Fruit fly (Drosophila melanogaster) whole organism, embryonic: ENCODE measurements around the gene Dlip1.

ENCODE experiments used
- Adf1 ChIP-seq: fragments of 200-800 bp; sonication (Bioruptor generic); IDR thresholded peaks from 2 replicates; pipeline ENCODE4 v1.3.6; 2022; ENCODE audit warnings: missing biosample characterization, missing genetic modification characterization
- Aef1 ChIP-seq: fragments of 200-800 bp; sonication (Bioruptor generic); IDR thresholded peaks from 3 replicates; pipeline ENCODE4 v1.3.6; 2022; ENCODE audit warnings: missing biosample characterization, missing genetic modification characterization
- BtbVII ChIP-seq: fragments of 200-800 bp; sonication (Bioruptor generic); optimal IDR thresholded peaks from 3 replicates; lab custom pipeline; 2017; ENCODE audit warnings: missing biosample characterization, mild to moderate bottlenecking, missing genetic modification characterization
- CG1024 ChIP-seq: fragments of 200-800 bp; sonication (Bioruptor generic); IDR thresholded peaks from 2 replicates; pipeline ENCODE4 v1.3.6; 2022; ENCODE audit warnings: missing biosample characterization, missing genetic modification characterization
- CG10267 ChIP-seq: fragments of 200-800 bp; sonication (Bioruptor generic); optimal IDR thresholded peaks from 2 replicates; lab custom pipeline; 2018; ENCODE audit warnings: missing biosample characterization, mild to moderate bottlenecking, missing genetic modification characterization, moderate library complexity
- CG12155 ChIP-seq: fragments of 200-800 bp; sonication (Bioruptor generic); optimal IDR thresholded peaks from 3 replicates; lab custom pipeline; 2016; ENCODE audit warnings: missing biosample characterization, missing genetic modification characterization
- CG12391 ChIP-seq: fragments of 200-800 bp; sonication (Bioruptor generic); optimal IDR thresholded peaks from 3 replicates; lab custom pipeline; 2018; ENCODE audit warnings: missing biosample characterization, mild to moderate bottlenecking, missing genetic modification characterization, moderate library complexity
- CG13624 ChIP-seq: fragments of 200-800 bp; sonication (Bioruptor generic); optimal IDR thresholded peaks from 2 replicates; lab custom pipeline; 2016; ENCODE audit warnings: missing biosample characterization, missing genetic modification characterization
- CG13775 ChIP-seq: fragments of 200-800 bp; sonication (Bioruptor generic); optimal IDR thresholded peaks from 3 replicates; lab custom pipeline; 2017; ENCODE audit warnings: missing biosample characterization, mild to moderate bottlenecking, missing genetic modification characterization
- CG14860 ChIP-seq: fragments of 200-800 bp; sonication (Bioruptor generic); IDR thresholded peaks from 3 replicates; pipeline ENCODE4 v1.3.6; 2022; ENCODE audit warnings: missing biosample characterization, missing genetic modification characterization; ENCODE audit not compliant: partially characterized antibody
- CG14965 ChIP-seq: fragments of 200-800 bp; sonication (Bioruptor generic); optimal IDR thresholded peaks from 2 replicates; lab custom pipeline; 2016; ENCODE audit warnings: missing biosample characterization, missing genetic modification characterization, borderline replicate concordance
- CG1602 ChIP-seq: fragments of 200-800 bp; sonication (Bioruptor generic); optimal IDR thresholded peaks from 3 replicates; lab custom pipeline; 2016; ENCODE audit warnings: missing biosample characterization, missing genetic modification characterization
- CG18262 ChIP-seq: fragments of 200-800 bp; optimal IDR thresholded peaks from 3 replicates; lab custom pipeline; 2019; ENCODE audit warnings: missing biosample characterization, mild to moderate bottlenecking, missing genetic modification characterization, moderate library complexity
- CG18476 ChIP-seq: fragments of 200-800 bp; sonication (Bioruptor generic); optimal IDR thresholded peaks from 2 replicates; lab custom pipeline; 2016; ENCODE audit warnings: missing biosample characterization, mild to moderate bottlenecking, missing genetic modification characterization
- CG2889 ChIP-seq: fragments of 200-800 bp; sonication (Bioruptor generic); IDR thresholded peaks from 3 replicates; pipeline ENCODE4 v1.3.6; 2022; ENCODE audit warnings: missing biosample characterization, missing genetic modification characterization
- CG30403 ChIP-seq: fragments of 200-800 bp; sonication (Bioruptor generic); optimal IDR thresholded peaks from 3 replicates; lab custom pipeline; 2016; ENCODE audit warnings: missing biosample characterization, missing genetic modification characterization
- CG30431 ChIP-seq: fragments of 200-800 bp; sonication (Bioruptor generic); optimal IDR thresholded peaks from 2 replicates; lab custom pipeline; 2017; ENCODE audit warnings: missing biosample characterization, missing genetic modification characterization
- CG31388 ChIP-seq: fragments of 200-800 bp; sonication (Bioruptor generic); optimal IDR thresholded peaks from 2 replicates; lab custom pipeline; 2016; ENCODE audit warnings: missing biosample characterization, missing genetic modification characterization
- CG33213 ChIP-seq: fragments of 200-800 bp; sonication (Bioruptor generic); optimal IDR thresholded peaks from 3 replicates; lab custom pipeline; 2016; ENCODE audit warnings: missing biosample characterization, missing genetic modification characterization
- CG33557 ChIP-seq: fragments of 200-800 bp; sonication (Bioruptor generic); optimal IDR thresholded peaks from 2 replicates; lab custom pipeline; 2019; ENCODE audit warnings: missing biosample characterization, mild to moderate bottlenecking, missing genetic modification characterization, moderate library complexity
- CG3726 ChIP-seq: fragments of 200-800 bp; sonication (Bioruptor generic); IDR thresholded peaks from 3 replicates; pipeline ENCODE4, ENCODE4 v1.3.6; 2022; ENCODE audit warnings: missing biosample characterization, missing genetic modification characterization
- CG3847 ChIP-seq: fragments of 200-800 bp; sonication (Bioruptor generic); IDR thresholded peaks from 2 replicates; pipeline ENCODE4 v1.3.6; 2022; ENCODE audit warnings: missing biosample characterization, missing genetic modification characterization
- CG6254 ChIP-seq: fragments of 200-800 bp; sonication (Bioruptor generic); optimal IDR thresholded peaks from 3 replicates; lab custom pipeline; 2017; ENCODE audit warnings: mild to moderate bottlenecking, missing biosample characterization, missing genetic modification reagents, missing genetic modification characterization
- CG7372 ChIP-seq: fragments of 200-800 bp; sonication (Bioruptor generic); IDR thresholded peaks from 2 replicates; pipeline ENCODE4 v1.3.6; 2022; ENCODE audit warnings: missing biosample characterization, missing genetic modification characterization
- CG7786 ChIP-seq: fragments of 200-800 bp; sonication (Bioruptor generic); optimal IDR thresholded peaks from 2 replicates; lab custom pipeline; 2016; ENCODE audit warnings: missing biosample characterization, missing genetic modification characterization
- Dad ChIP-seq: fragments of 200-800 bp; sonication (Bioruptor generic); optimal IDR thresholded peaks from 3 replicates; lab custom pipeline; 2016; ENCODE audit warnings: missing biosample characterization, missing genetic modification characterization
- Dbx ChIP-seq: fragments of 200-800 bp; sonication (Bioruptor generic); IDR thresholded peaks from 3 replicates; pipeline ENCODE4 v1.3.6; 2022; ENCODE audit warnings: missing biosample characterization, missing genetic modification characterization
- Dip2 ChIP-seq: fragments of 200-800 bp; sonication (Bioruptor generic); IDR thresholded peaks from 2 replicates; pipeline ENCODE4 v1.3.6; 2022; ENCODE audit warnings: missing biosample characterization, missing genetic modification characterization
- Drgx ChIP-seq: fragments of 200-800 bp; sonication (Bioruptor generic); IDR thresholded peaks from 2 replicates; pipeline ENCODE4 v1.3.6; 2022; ENCODE audit warnings: missing biosample characterization, missing genetic modification characterization
- ERR ChIP-seq: fragments of 200-800 bp; sonication (Bioruptor generic); optimal IDR thresholded peaks from 2 replicates; lab custom pipeline; 2016; ENCODE audit warnings: missing biosample characterization, missing genetic modification characterization
- Fer3 ChIP-seq: fragments of 200-800 bp; sonication (Bioruptor generic); optimal IDR thresholded peaks from 2 replicates; lab custom pipeline; 2018; ENCODE audit warnings: missing biosample characterization, mild to moderate bottlenecking, missing genetic modification characterization, moderate library complexity
- Gug ChIP-seq: fragments of 200-800 bp; sonication (Bioruptor generic); IDR thresholded peaks from 4 replicates; pipeline ENCODE4 v1.3.6; 2022; ENCODE audit warnings: missing biosample characterization, missing genetic modification characterization
- Med ChIP-seq: fragments of 200-800 bp; sonication (Bioruptor generic); peaks from one replicate; lab custom pipeline; 2016; ENCODE audit warnings: missing biosample characterization, missing genetic modification characterization, mild to moderate bottlenecking, inconsistent platforms, moderate library complexity
- Meics ChIP-seq: fragments of 200-800 bp; sonication (Bioruptor generic); optimal IDR thresholded peaks from 2 replicates; lab custom pipeline; 2017; ENCODE audit warnings: missing biosample characterization, mild to moderate bottlenecking, missing genetic modification characterization
- Sin3A ChIP-seq: fragments of >200 bp; optimal IDR thresholded peaks from 2 replicates; lab custom pipeline; 2018
- Six4 ChIP-seq: fragments of 200-800 bp; sonication (Bioruptor generic); optimal IDR thresholded peaks from 2 replicates; lab custom pipeline; 2016; ENCODE audit warnings: missing biosample characterization, missing genetic modification characterization
- aop ChIP-seq: fragments of 200-800 bp; sonication (Bioruptor generic); IDR thresholded peaks from 2 replicates; pipeline ENCODE4 v1.3.6; 2022; ENCODE audit warnings: missing biosample characterization, missing genetic modification characterization
- btn ChIP-seq: fragments of 200-800 bp; sonication (Bioruptor generic); optimal IDR thresholded peaks from 2 replicates; lab custom pipeline; 2016; ENCODE audit warnings: missing biosample characterization, missing genetic modification characterization
- cas ChIP-seq: fragments of 200-800 bp; sonication (Bioruptor generic); IDR thresholded peaks from 2 replicates; pipeline ENCODE4 v1.3.6; 2022; ENCODE audit warnings: missing biosample characterization, missing genetic modification characterization
- croc ChIP-seq: fragments of 200-800 bp; sonication (Bioruptor generic); conservative IDR thresholded peaks from 3 replicates; pipeline ENCODE4 v1.3.6; 2022; ENCODE audit warnings: missing biosample characterization, missing genetic modification characterization
- en ChIP-seq: fragments of 200-800 bp; sonication (Bioruptor generic); optimal IDR thresholded peaks from 2 replicates; lab custom pipeline; 2016; ENCODE audit warnings: missing biosample characterization, missing genetic modification characterization
- eve ChIP-seq, 2 experiments: fragments of >200 bp; optimal IDR thresholded peaks; 2 replicates each; lab custom pipeline; 2017; ENCODE audit warnings: missing biosample characterization in 2 of 2, missing genetic modification characterization in 2 of 2
- gsb ChIP-seq: fragments of 200-800 bp; sonication (Bioruptor generic); IDR thresholded peaks from 2 replicates; pipeline ENCODE4 v1.3.6; 2022; ENCODE audit warnings: missing biosample characterization, missing genetic modification characterization
- ken ChIP-seq: fragments of 200-800 bp; sonication (Bioruptor generic); IDR thresholded peaks from 3 replicates; pipeline ENCODE4 v1.3.6; 2022; ENCODE audit warnings: missing biosample characterization, missing genetic modification characterization
- lmd ChIP-seq: fragments of 200-800 bp; sonication (Bioruptor generic); IDR thresholded peaks from 2 replicates; pipeline ENCODE4 v1.3.6; 2022; ENCODE audit warnings: missing biosample characterization, missing genetic modification characterization
- nerfin-1 ChIP-seq: fragments of 200-800 bp; sonication (Bioruptor generic); optimal IDR thresholded peaks from 3 replicates; lab custom pipeline; 2019; ENCODE audit warnings: missing biosample characterization, mild to moderate bottlenecking, missing genetic modification characterization, moderate library complexity
- org-1 ChIP-seq: fragments of 200-800 bp; sonication (Bioruptor generic); optimal IDR thresholded peaks from 2 replicates; lab custom pipeline; 2017; ENCODE audit warnings: missing biosample characterization, missing genetic modification characterization
- phol ChIP-seq: fragments of 200-800 bp; sonication (Bioruptor generic); optimal IDR thresholded peaks from 3 replicates; lab custom pipeline; 2018; ENCODE audit warnings: missing biosample characterization, mild to moderate bottlenecking, missing genetic modification characterization, moderate library complexity
- slp2 ChIP-seq: fragments of 200-800 bp; sonication (Bioruptor generic); optimal IDR thresholded peaks from 2 replicates; lab custom pipeline; 2016; ENCODE audit warnings: missing biosample characterization, missing genetic modification characterization
- tgo ChIP-seq: fragments of 200-800 bp; sonication (Bioruptor generic); IDR thresholded peaks from 3 replicates; pipeline ENCODE4 v1.3.6; 2022; ENCODE audit warnings: missing biosample characterization, missing genetic modification characterization
- tin ChIP-seq: fragments of 200-800 bp; sonication (Bioruptor generic); optimal IDR thresholded peaks from 3 replicates; lab custom pipeline; 2016; ENCODE audit warnings: missing biosample characterization, missing genetic modification characterization
- vnd ChIP-seq: fragments of 200-800 bp; sonication (Bioruptor generic); IDR thresholded peaks from 3 replicates; pipeline ENCODE4 v1.3.6; 2022; ENCODE audit warnings: missing biosample characterization, missing genetic modification characterization; ENCODE audit not compliant: partially characterized antibody
- zfh2 ChIP-seq: fragments of 200-800 bp; sonication (Bioruptor generic); optimal IDR thresholded peaks from 2 replicates; lab custom pipeline; 2016; ENCODE audit warnings: missing biosample characterization, missing genetic modification characterization

Gene Dlip1

dm6 chrX:9152127-9152598 is 6.3 kb upstream of the Dlip1 start (continued):
- TF ChIP-seq CG33213 (GFP tag; lab: Kevin White, UChicago) = no peak
- TF ChIP-seq gsb = no peak
- no peak for TF ChIP-seq nerfin-1 (tag; lab: Kevin White, UChicago)
- TF ChIP-seq Dad = peak; percentile 6
- TF ChIP-seq Dip2 = peak; percentile 69; the same call in 1 of the 2 replicates
- peak; percentile 49 for TF ChIP-seq Meics (GFP tag; lab: Kevin White, UChicago)
- no peak for TF ChIP-seq btn (GFP tag; lab: Kevin White, UChicago)
- no peak for TF ChIP-seq Gug (GFP tag; lab: Robert Waterston, UW)
- no peak for TF ChIP-seq Aef1 (GFP tag; lab: Robert Waterston, UW)
- TF ChIP-seq CG6254 (GFP tag; lab: Kevin White, UChicago) = no peak
- TF ChIP-seq Fer3 (tag; lab: Kevin White, UChicago) = no peak
- TF ChIP-seq CG7372 (GFP tag; lab: Robert Waterston, UW) = no peak
- no peak for TF ChIP-seq ken (GFP tag; lab: Robert Waterston, UW)
- no peak for TF ChIP-seq Six4 (GFP tag; lab: Kevin White, UChicago)
- peak; percentile 22; the same call in 1 of the 2 replicates for TF ChIP-seq CG1024 (GFP tag; lab: Robert Waterston, UW)
- no peak for TF ChIP-seq cas (GFP tag; lab: Robert Waterston, UW)
- peak; percentile 31 for TF ChIP-seq BtbVII
- TF ChIP-seq CG13775 (GFP tag; lab: Kevin White, UChicago) = no peak
- TF ChIP-seq tgo (GFP tag; lab: Robert Waterston, UW) = 0 out of 3 replicates have a peak, but pooled peaks have one; percentile 15
- peak; percentile 75; the same call in 2 of the 3 replicates for TF ChIP-seq Dbx (GFP tag; lab: Robert Waterston, UW)
- peak; percentile 9 for TF ChIP-seq phol (tag; lab: Kevin White, UChicago)
- peak; percentile 44 for TF ChIP-seq CG33557
- peak; percentile 41 for TF ChIP-seq ERR (GFP tag; lab: Kevin White, UChicago)
- peak; percentile 81 for TF ChIP-seq Med (GFP tag; lab: Kevin White, UChicago)
- TF ChIP-seq zfh2 = no peak
- TF ChIP-seq croc (GFP tag; lab: Robert Waterston, UW) = no peak
- peak; percentile 36 for TF ChIP-seq CG3847 (GFP tag; lab: Robert Waterston, UW)
- TF ChIP-seq eve (GFP tag; optimal IDR thresholded peaks at IDR 0.05; lab: Kevin White, UChicago) = no peak
- TF ChIP-seq CG30431 (GFP tag; lab: Kevin White, UChicago) = no peak
- no peak for TF ChIP-seq org-1
- TF ChIP-seq CG2889 = no peak
- TF ChIP-seq CG31388 = no peak
- no peak for TF ChIP-seq CG18476 (GFP tag; lab: Kevin White, UChicago)
- peak; percentile 45 for TF ChIP-seq Adf1 (GFP tag; lab: Robert Waterston, UW)
- TF ChIP-seq vnd = no peak
- TF ChIP-seq Drgx (GFP tag; lab: Robert Waterston, UW) = peak; percentile 68
- peak; percentile 11 for TF ChIP-seq CG18262 (tag; lab: Kevin White, UChicago)
- TF ChIP-seq CG30403 (GFP tag; lab: Kevin White, UChicago) = peak; percentile 28
- no peak for TF ChIP-seq aop (GFP tag; lab: Robert Waterston, UW)
- TF ChIP-seq CG3726 (GFP tag; lab: Robert Waterston, UW) = no peak
- TF ChIP-seq Sin3A = no peak
- no peak for TF ChIP-seq tin
- TF ChIP-seq CG14965 (GFP tag; lab: Kevin White, UChicago) = no peak
- TF ChIP-seq CG10267 (tag; lab: Kevin White, UChicago) = peak; percentile 24
- no peak for TF ChIP-seq CG7786 (GFP tag; lab: Kevin White, UChicago)
- peak; percentile 8 for TF ChIP-seq CG12155 (GFP tag; lab: Kevin White, UChicago)
- peak; percentile 57 for TF ChIP-seq CG13624
- TF ChIP-seq CG12391 (tag; lab: Kevin White, UChicago) = peak; percentile 31
- no peak for TF ChIP-seq CG1602 (GFP tag; lab: Kevin White, UChicago)
- TF ChIP-seq en (GFP tag; lab: Kevin White, UChicago) = no peak
- no peak for TF ChIP-seq lmd (GFP tag; lab: Robert Waterston, UW)
- no peak for TF ChIP-seq slp2 (GFP tag; lab: Kevin White, UChicago)
- TF ChIP-seq CG14860 = no peak
